Worm (Caenorhabditis elegans) whole organism, L1 larva: ENCODE results near the gene dmsr-8.
A peak's percentile ranks its signal among the peaks of the same experiment; 100 is the strongest.

Experiments used
- C16A3.4 ChIP-seq: fragments of 150-350 bp; optimal IDR thresholded peaks from 2 replicates; lab custom pipeline; 2014; ENCODE audit warnings: missing biosample characterization, missing genetic modification characterization
- F16B12.6 ChIP-seq: fragments of 150-350 bp; optimal IDR thresholded peaks from 2 replicates; lab custom pipeline; 2014; ENCODE audit warnings: missing biosample characterization, missing genetic modification characterization
- blmp-1 ChIP-seq: fragments of 150-350 bp; optimal IDR thresholded peaks from 2 replicates; lab custom pipeline; 2014; ENCODE audit warnings: missing biosample characterization, missing genetic modification characterization
- ceh-63 ChIP-seq: fragments of 200-800 bp; sonication (Bioruptor generic); optimal IDR thresholded peaks from 2 replicates; lab custom pipeline; 2018; ENCODE audit warnings: mild to moderate bottlenecking, missing genetic modification characterization, missing compliant biosample characterization
- ceh-8 ChIP-seq: fragments of 200-800 bp; sonication (Bioruptor generic); optimal IDR thresholded peaks from 2 replicates; lab custom pipeline; 2018; ENCODE audit warnings: mild to moderate bottlenecking, missing genetic modification characterization, moderate library complexity, missing compliant biosample characterization
- dpl-1 ChIP-seq, 3 experiments: fragments of 150-350 bp in 2 of 3; sonication (generic microtip) in 1 of 3; optimal IDR thresholded peaks; 2 replicates each; lab custom pipeline; 2014 to 2017; ENCODE audit warnings: missing biosample characterization in 3 of 3, missing genetic modification characterization in 3 of 3, missing genetic modification reagents in 3 of 3
- elt-3 ChIP-seq, 6 experiments: fragments of 150-350 bp in 1 of 6; sonication (generic microtip); optimal IDR thresholded peaks; 2 replicates each; lab custom pipeline; 2017 to 2018; ENCODE audit warnings: missing biosample characterization in 6 of 6, missing genetic modification characterization in 6 of 6, inconsistent platforms in 1 of 6
- fos-1 ChIP-seq: fragments of 150-350 bp; optimal IDR thresholded peaks from 2 replicates; lab custom pipeline; 2014; ENCODE audit warnings: missing biosample characterization, missing genetic modification characterization
- grh-1 ChIP-seq: fragments of 200-800 bp; sonication (Bioruptor generic); IDR thresholded peaks from 2 replicates; pipeline ENCODE4 v1.3.6; 2022; ENCODE audit warnings: missing genetic modification reagents, missing genetic modification characterization, missing compliant biosample characterization
- isw-1 ChIP-seq: fragments of 200-800 bp; sonication (Bioruptor generic); IDR thresholded peaks from 2 replicates; pipeline ENCODE4 v1.3.6; 2022; ENCODE audit warnings: missing genetic modification characterization, missing compliant biosample characterization
- lin-13 ChIP-seq: fragments of 150-350 bp; optimal IDR thresholded peaks from 2 replicates; lab custom pipeline; 2014; ENCODE audit warnings: missing biosample characterization, missing genetic modification reagents, missing genetic modification characterization
- lin-14 ChIP-seq: fragments of 200-800 bp; sonication (Bioruptor generic); optimal IDR thresholded peaks from 2 replicates; lab custom pipeline; 2018; ENCODE audit warnings: mild to moderate bottlenecking, missing genetic modification characterization, moderate library complexity, missing compliant biosample characterization
- lin-35 ChIP-seq, 2 experiments: fragments of 150-350 bp; optimal IDR thresholded peaks; 2 replicates each; lab custom pipeline; 2014; ENCODE audit warnings: missing biosample characterization in 2 of 2, missing genetic modification characterization in 2 of 2, missing genetic modification reagents in 2 of 2
- lin-39 ChIP-seq: fragments of 150-350 bp; optimal IDR thresholded peaks from 2 replicates; lab custom pipeline; 2014; ENCODE audit warnings: missing biosample characterization, missing genetic modification reagents, missing genetic modification characterization
- lsy-2 ChIP-seq, 2 experiments: fragments of 150-350 bp; optimal IDR thresholded peaks; 2 replicates each; lab custom pipeline; 2014; ENCODE audit warnings: missing biosample characterization in 2 of 2, missing genetic modification characterization in 2 of 2
- nhr-12 ChIP-seq: sonication (generic microtip); optimal IDR thresholded peaks from 2 replicates; lab custom pipeline; 2017; ENCODE audit warnings: missing biosample characterization, missing genetic modification characterization
- nhr-20 ChIP-seq: sonication (generic microtip); optimal IDR thresholded peaks from 2 replicates; lab custom pipeline; 2016; ENCODE audit warnings: mild to moderate bottlenecking, missing genetic modification characterization, missing compliant biosample characterization
- nhr-71 ChIP-seq: sonication (generic microtip); optimal IDR thresholded peaks from 2 replicates; lab custom pipeline; 2016; ENCODE audit warnings: mild to moderate bottlenecking, missing genetic modification characterization, moderate library complexity, missing compliant biosample characterization
- nhr-85 ChIP-seq: sonication (generic microtip); peaks from one replicate; lab custom pipeline; 2016; ENCODE audit warnings: missing genetic modification characterization, inconsistent platforms, missing compliant biosample characterization
- nhr-90 ChIP-seq: sonication (generic microtip); optimal IDR thresholded peaks from 2 replicates; lab custom pipeline; 2016; ENCODE audit warnings: mild to moderate bottlenecking, missing genetic modification characterization, missing compliant biosample characterization; ENCODE audit not compliant: poor library complexity
- pax-3 ChIP-seq: fragments of 200-800 bp; sonication (Bioruptor generic); optimal IDR thresholded peaks from 2 replicates; lab custom pipeline; 2018; ENCODE audit warnings: mild to moderate bottlenecking, missing genetic modification characterization, moderate library complexity, missing compliant biosample characterization
- skn-1 ChIP-seq: fragments of 150-350 bp; optimal IDR thresholded peaks from 2 replicates; lab custom pipeline; 2014; ENCODE audit warnings: missing biosample characterization, missing genetic modification characterization
- snu-23 ChIP-seq: sonication (generic microtip); optimal IDR thresholded peaks from 2 replicates; lab custom pipeline; 2016; ENCODE audit warnings: missing genetic modification characterization, missing compliant biosample characterization
- unc-86 ChIP-seq: sonication (generic microtip); optimal IDR thresholded peaks from 2 replicates; lab custom pipeline; 2016; ENCODE audit warnings: missing genetic modification characterization, missing compliant biosample characterization
- unc-98 ChIP-seq: fragments of 200-800 bp; sonication (Bioruptor generic); IDR thresholded peaks from 2 replicates; pipeline ENCODE4 v1.3.6; 2022; ENCODE audit warnings: missing genetic modification characterization, missing compliant biosample characterization
- ztf-11 ChIP-seq, 2 experiments: sonication (generic microtip); optimal IDR thresholded peaks; 2 replicates each; lab custom pipeline; 2016 to 2017; ENCODE audit warnings: missing genetic modification characterization in 2 of 2, missing biosample characterization in 1 of 2, missing compliant biosample characterization in 1 of 2

dmsr-8 gene

DNA sequence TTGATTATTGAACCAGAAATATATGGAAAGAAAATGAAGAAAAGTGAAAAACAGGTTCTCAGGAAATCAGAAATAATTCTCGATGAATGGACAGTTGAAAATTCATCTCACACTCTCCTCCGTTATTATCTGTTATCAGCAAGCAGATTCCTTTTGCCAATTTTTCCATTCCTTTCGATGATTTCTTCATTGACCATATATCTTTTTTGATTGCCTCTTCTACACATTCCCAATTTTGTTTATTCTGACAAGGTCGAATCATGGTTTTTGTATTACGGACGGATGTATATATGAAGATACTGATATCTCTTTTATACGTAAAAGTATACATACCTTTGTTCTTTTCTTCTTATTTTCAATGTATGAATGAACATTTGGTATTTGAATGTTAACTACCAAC is 53.5 kb downstream of the dmsr-8 start:
- TF ChIP-seq nhr-20 (peak; percentile 31), elt-3 (tag; optimal IDR thresholded peaks at IDR 0.05; lab: Kevin White, UChicago) (peak in 3 of 6 experiments; percentile 25 to 86 (median 69)), nhr-71 (tag; lab: Kevin White, UChicago) (peak; percentile 37), dpl-1 (GFP tag; optimal IDR thresholded peaks at IDR 0.05; lab: Kevin White, UChicago) (no peak), lsy-2 (tag; optimal IDR thresholded peaks at IDR 0.05; lab: Kevin White, UChicago) (peak in 1 of 2 experiments; percentile 29), unc-98 (no peak), pax-3 (tag; lab: Kevin White, UChicago) (no peak), lin-35 (GFP tag; optimal IDR thresholded peaks at IDR 0.05; lab: Kevin White, UChicago) (no peak), ceh-8 (GFP tag; lab: Kevin White, UChicago) (no peak), grh-1 (GFP tag; lab: Robert Waterston, UW) (peak; percentile 24; the same call in 1 of the 2 replicates), lin-14 (GFP tag; lab: Kevin White, UChicago) (peak; percentile 74), blmp-1 (tag; lab: Kevin White, UChicago) (peak; percentile 70), lin-13 (no peak), skn-1 (tag; lab: Kevin White, UChicago) (no peak), fos-1 (tag; lab: Kevin White, UChicago) (no peak), ztf-11 (tag; optimal IDR thresholded peaks at IDR 0.05; lab: Kevin White, UChicago) (no peak), C16A3.4 (no peak), isw-1 (GFP tag; lab: Robert Waterston, UW) (no peak), F16B12.6 (tag; lab: Kevin White, UChicago) (no peak), nhr-12 (tag; lab: Kevin White, UChicago) (no peak), lin-39 (tag; lab: Kevin White, UChicago) (no peak), unc-86 (no peak), snu-23 (GFP tag; lab: Kevin White, UChicago) (peak; percentile 30), ceh-63 (GFP tag; lab: Kevin White, UChicago) (no peak), nhr-90 (tag; lab: Kevin White, UChicago) (no peak), nhr-85 (tag; lab: Kevin White, UChicago) (peak; percentile 90)
